Fruit fly (Drosophila melanogaster) whole organism, embryonic: Measurements from ENCODE around the gene Arpc3A.

Source experiments
- Asciz ChIP-seq: fragments of 200-800 bp; sonication (Bioruptor generic); optimal IDR thresholded peaks from 2 replicates; lab custom pipeline; 2017; ENCODE audit warnings: missing biosample characterization, mild to moderate bottlenecking, missing genetic modification characterization, missing genetic modification reagents
- CG12155 ChIP-seq: fragments of 200-800 bp; sonication (Bioruptor generic); optimal IDR thresholded peaks from 3 replicates; lab custom pipeline; 2016; ENCODE audit warnings: missing biosample characterization, missing genetic modification characterization
- CG12299 ChIP-seq: fragments of 200-800 bp; sonication (Bioruptor generic); optimal IDR thresholded peaks from 2 replicates; lab custom pipeline; 2018; ENCODE audit warnings: missing biosample characterization, mild to moderate bottlenecking, missing genetic modification characterization
- CG13424 ChIP-seq: fragments of 200-800 bp; sonication (Bioruptor generic); optimal IDR thresholded peaks from 2 replicates; lab custom pipeline; 2019; ENCODE audit warnings: missing biosample characterization, mild to moderate bottlenecking, missing genetic modification characterization, moderate library complexity
- CG13775 ChIP-seq: fragments of 200-800 bp; sonication (Bioruptor generic); optimal IDR thresholded peaks from 3 replicates; lab custom pipeline; 2017; ENCODE audit warnings: missing biosample characterization, mild to moderate bottlenecking, missing genetic modification characterization
- CG14050 ChIP-seq: fragments of 200-800 bp; sonication (Bioruptor generic); IDR thresholded peaks from 3 replicates; pipeline ENCODE4 v1.3.6; 2022; ENCODE audit warnings: missing biosample characterization, missing genetic modification characterization
- CG1603 ChIP-seq: fragments of 200-800 bp; sonication (Bioruptor generic); optimal IDR thresholded peaks from 2 replicates; lab custom pipeline; 2019; ENCODE audit warnings: missing biosample characterization, mild to moderate bottlenecking, missing genetic modification characterization, moderate library complexity
- CG18476 ChIP-seq: fragments of 200-800 bp; sonication (Bioruptor generic); optimal IDR thresholded peaks from 2 replicates; lab custom pipeline; 2016; ENCODE audit warnings: missing biosample characterization, mild to moderate bottlenecking, missing genetic modification characterization
- CG18764 ChIP-seq: fragments of 200-800 bp; sonication (Bioruptor generic); optimal IDR thresholded peaks from 3 replicates; lab custom pipeline; 2016; ENCODE audit warnings: missing biosample characterization, missing genetic modification characterization
- CG30020 ChIP-seq: fragments of 200-800 bp; optimal IDR thresholded peaks from 2 replicates; lab custom pipeline; 2019; ENCODE audit warnings: missing biosample characterization, mild to moderate bottlenecking, missing genetic modification characterization, moderate library complexity
- CG30403 ChIP-seq: fragments of 200-800 bp; sonication (Bioruptor generic); optimal IDR thresholded peaks from 3 replicates; lab custom pipeline; 2016; ENCODE audit warnings: missing biosample characterization, missing genetic modification characterization
- CG32532 ChIP-seq: fragments of 200-800 bp; sonication (Bioruptor generic); IDR thresholded peaks from 2 replicates; pipeline ENCODE4 v1.3.6; 2022; ENCODE audit warnings: missing biosample characterization, missing genetic modification characterization
- CG3726 ChIP-seq: fragments of 200-800 bp; sonication (Bioruptor generic); IDR thresholded peaks from 3 replicates; pipeline ENCODE4, ENCODE4 v1.3.6; 2022; ENCODE audit warnings: missing biosample characterization, missing genetic modification characterization
- CG3847 ChIP-seq: fragments of 200-800 bp; sonication (Bioruptor generic); IDR thresholded peaks from 2 replicates; pipeline ENCODE4 v1.3.6; 2022; ENCODE audit warnings: missing biosample characterization, missing genetic modification characterization
- CG3995 ChIP-seq: fragments of 200-800 bp; sonication (Bioruptor generic); optimal IDR thresholded peaks from 3 replicates; lab custom pipeline; 2016; ENCODE audit warnings: missing biosample characterization, missing genetic modification characterization
- CG43689 ChIP-seq: fragments of 200-800 bp; sonication (Bioruptor generic); IDR thresholded peaks from 2 replicates; pipeline ENCODE4 v1.3.6; 2022; ENCODE audit warnings: missing biosample characterization, missing genetic modification characterization
- CG4820 ChIP-seq: fragments of 200-800 bp; sonication (Bioruptor generic); optimal IDR thresholded peaks from 3 replicates; lab custom pipeline; 2016; ENCODE audit warnings: missing biosample characterization, missing genetic modification characterization
- CG5245 ChIP-seq: fragments of 200-800 bp; sonication (Bioruptor generic); optimal IDR thresholded peaks from 3 replicates; lab custom pipeline; 2016; ENCODE audit warnings: missing biosample characterization, missing genetic modification characterization
- CG7928 ChIP-seq: fragments of 200-800 bp; sonication (Bioruptor generic); optimal IDR thresholded peaks from 2 replicates; lab custom pipeline; 2017; ENCODE audit warnings: missing biosample characterization, mild to moderate bottlenecking, missing genetic modification characterization
- CG8478 ChIP-seq: fragments of >200 bp; optimal IDR thresholded peaks from 2 replicates; lab custom pipeline; 2018
- CG9437 ChIP-seq: fragments of 200-800 bp; sonication (Bioruptor generic); optimal IDR thresholded peaks from 2 replicates; lab custom pipeline; 2018; ENCODE audit warnings: missing biosample characterization, mild to moderate bottlenecking, missing genetic modification characterization
- CG9727 ChIP-seq: fragments of 200-800 bp; sonication (Bioruptor generic); optimal IDR thresholded peaks from 3 replicates; lab custom pipeline; 2017; ENCODE audit warnings: missing biosample characterization, mild to moderate bottlenecking, missing genetic modification characterization
- Chrac-16 ChIP-seq: fragments of 200-800 bp; sonication (Bioruptor generic); optimal IDR thresholded peaks from 3 replicates; lab custom pipeline; 2016; ENCODE audit warnings: missing biosample characterization, missing genetic modification characterization
- Dip2 ChIP-seq: fragments of 200-800 bp; sonication (Bioruptor generic); IDR thresholded peaks from 2 replicates; pipeline ENCODE4 v1.3.6; 2022; ENCODE audit warnings: missing biosample characterization, missing genetic modification characterization
- Dip3 ChIP-seq: fragments of 200-800 bp; sonication (Bioruptor generic); optimal IDR thresholded peaks from 3 replicates; lab custom pipeline; 2016; ENCODE audit warnings: missing biosample characterization, missing genetic modification characterization
- Dref ChIP-seq: fragments of 200-800 bp; sonication (Bioruptor generic); IDR thresholded peaks from 2 replicates; pipeline ENCODE4 v1.3.6; 2022; ENCODE audit warnings: missing biosample characterization, missing genetic modification characterization
- Ets97D ChIP-seq: fragments of 200-800 bp; sonication (Bioruptor generic); optimal IDR thresholded peaks from 3 replicates; lab custom pipeline; 2016; ENCODE audit warnings: missing biosample characterization, missing genetic modification characterization
- Gug ChIP-seq: fragments of 200-800 bp; sonication (Bioruptor generic); IDR thresholded peaks from 4 replicates; pipeline ENCODE4 v1.3.6; 2022; ENCODE audit warnings: missing biosample characterization, missing genetic modification characterization
- Hr3 ChIP-seq: fragments of 200-800 bp; sonication (Bioruptor generic); optimal IDR thresholded peaks from 3 replicates; lab custom pipeline; 2016; ENCODE audit warnings: missing biosample characterization, missing genetic modification characterization
- NK7.1 ChIP-seq: fragments of 200-800 bp; sonication (Bioruptor generic); optimal IDR thresholded peaks from 3 replicates; lab custom pipeline; 2016; ENCODE audit warnings: missing biosample characterization, missing genetic modification characterization
- NfI ChIP-seq: fragments of 200-800 bp; sonication (Bioruptor generic); optimal IDR thresholded peaks from 3 replicates; lab custom pipeline; 2018; ENCODE audit warnings: missing biosample characterization, mild to moderate bottlenecking, missing genetic modification characterization, moderate library complexity
- Rfx ChIP-seq: fragments of 200-800 bp; sonication (Bioruptor generic); IDR thresholded peaks from 2 replicates; pipeline ENCODE4 v1.3.6; 2022; ENCODE audit warnings: missing biosample characterization, missing genetic modification characterization
- ab ChIP-seq: fragments of 200-800 bp; sonication (Bioruptor generic); optimal IDR thresholded peaks from 2 replicates; lab custom pipeline; 2016; ENCODE audit warnings: missing biosample characterization, missing genetic modification characterization
- bab2 ChIP-seq: fragments of 200-800 bp; sonication (Bioruptor generic); optimal IDR thresholded peaks from 2 replicates; lab custom pipeline; 2016; ENCODE audit warnings: missing biosample characterization, missing genetic modification characterization
- caup ChIP-seq: fragments of 200-800 bp; sonication (Bioruptor generic); optimal IDR thresholded peaks from 3 replicates; lab custom pipeline; 2017; ENCODE audit warnings: missing biosample characterization, mild to moderate bottlenecking, missing genetic modification characterization, moderate library complexity; ENCODE audit not compliant: severe bottlenecking
- dimm ChIP-seq: fragments of 200-800 bp; sonication (Bioruptor generic); IDR thresholded peaks from 2 replicates; pipeline ENCODE4 v1.3.6; 2022; ENCODE audit warnings: missing biosample characterization, missing genetic modification characterization
- ems ChIP-seq: fragments of 200-800 bp; sonication (Bioruptor generic); optimal IDR thresholded peaks from 3 replicates; lab custom pipeline; 2016; ENCODE audit warnings: missing biosample characterization, missing genetic modification characterization
- fd102C ChIP-seq: fragments of 200-800 bp; sonication (Bioruptor generic); optimal IDR thresholded peaks from 2 replicates; lab custom pipeline; 2018; ENCODE audit warnings: missing biosample characterization, mild to moderate bottlenecking, missing genetic modification characterization, moderate library complexity
- ken ChIP-seq: fragments of 200-800 bp; sonication (Bioruptor generic); IDR thresholded peaks from 3 replicates; pipeline ENCODE4 v1.3.6; 2022; ENCODE audit warnings: missing biosample characterization, missing genetic modification characterization
- maf-S ChIP-seq: fragments of 200-800 bp; sonication (Bioruptor generic); optimal IDR thresholded peaks from 2 replicates; lab custom pipeline; 2016; ENCODE audit warnings: missing biosample characterization, missing genetic modification characterization
- mam ChIP-seq: fragments of 200-800 bp; sonication (Bioruptor generic); optimal IDR thresholded peaks from 3 replicates; lab custom pipeline; 2016; ENCODE audit warnings: missing biosample characterization, missing genetic modification characterization
- nom ChIP-seq: fragments of 200-800 bp; sonication (Bioruptor generic); optimal IDR thresholded peaks from 2 replicates; lab custom pipeline; 2017; ENCODE audit warnings: missing biosample characterization, missing genetic modification characterization, mild to moderate bottlenecking, moderate library complexity, missing genetic modification reagents
- odd ChIP-seq: fragments of 200-800 bp; sonication (Bioruptor generic); optimal IDR thresholded peaks from 2 replicates; lab custom pipeline; 2017; ENCODE audit warnings: missing biosample characterization, mild to moderate bottlenecking, missing genetic modification characterization
- org-1 ChIP-seq: fragments of 200-800 bp; sonication (Bioruptor generic); optimal IDR thresholded peaks from 2 replicates; lab custom pipeline; 2017; ENCODE audit warnings: missing biosample characterization, missing genetic modification characterization
- prd ChIP-seq, 3 experiments: fragments of >200 bp in 2 of 3; fragments of 200-800 bp in 1 of 3; sonication (Bioruptor generic) in 1 of 3; optimal IDR thresholded peaks in 2 of 3; IDR thresholded peaks in 1 of 3; 2 replicates in 2 of 3; 3 replicates in 1 of 3; pipeline versions ENCODE4 v1.3.6 to Lab custom; 2017 to 2022; ENCODE audit warnings: missing biosample characterization in 1 of 3, missing genetic modification characterization in 1 of 3
- sc ChIP-seq, 3 experiments: fragments of >200 bp in 2 of 3; fragments of 200-800 bp in 1 of 3; sonication (Bioruptor generic) in 1 of 3; optimal IDR thresholded peaks; 2 replicates in 2 of 3; 3 replicates in 1 of 3; lab custom pipeline; 2017; ENCODE audit warnings: mild to moderate bottlenecking in 1 of 3, missing biosample characterization in 1 of 3, missing genetic modification characterization in 1 of 3, missing genetic modification reagents in 1 of 3
- scrt ChIP-seq: fragments of 200-800 bp; sonication (Bioruptor generic); optimal IDR thresholded peaks from 2 replicates; lab custom pipeline; 2018; ENCODE audit warnings: missing biosample characterization, mild to moderate bottlenecking, missing genetic modification characterization, moderate library complexity
- tap ChIP-seq: fragments of 200-800 bp; optimal IDR thresholded peaks from 3 replicates; lab custom pipeline; 2019; ENCODE audit warnings: missing biosample characterization, mild to moderate bottlenecking, missing genetic modification characterization, moderate library complexity
- tup ChIP-seq: fragments of 200-800 bp; sonication (Bioruptor generic); optimal IDR thresholded peaks from 2 replicates; lab custom pipeline; 2016; ENCODE audit warnings: missing biosample characterization, mild to moderate bottlenecking, missing genetic modification characterization, moderate library complexity
- unpg ChIP-seq: fragments of 200-800 bp; sonication (Bioruptor generic); optimal IDR thresholded peaks from 3 replicates; lab custom pipeline; 2018; ENCODE audit warnings: missing biosample characterization, mild to moderate bottlenecking, missing genetic modification characterization, moderate library complexity
- zfh2 ChIP-seq: fragments of 200-800 bp; sonication (Bioruptor generic); optimal IDR thresholded peaks from 2 replicates; lab custom pipeline; 2016; ENCODE audit warnings: missing biosample characterization, missing genetic modification characterization

Gene Arpc3A

dm6 chr3R:15793372-15793802 is 41.1 kb upstream of the Arpc3A start, which contains the start of gene nsl1 (continued):
- TF ChIP-seq CG32532 (GFP tag; lab: Robert Waterston, UW) (peak; percentile 56), ken (no peak), CG12299 (tag; lab: Kevin White, UChicago) (peak; percentile 19), dimm (no peak), Ets97D (GFP tag; lab: Kevin White, UChicago) (peak; percentile 66), CG9437 (peak; percentile 64), CG13775 (GFP tag; lab: Kevin White, UChicago) (peak; percentile 33), CG8478 (lab: Kevin White, UChicago) (peak; percentile 89), nom (GFP tag; lab: Kevin White, UChicago) (peak; percentile 88), prd (optimal IDR thresholded peaks at IDR 0.05; lab: Kevin White, UChicago) (no peak), prd (GFP tag; IDR thresholded peaks at IDR 0.05; lab: Robert Waterston, UW) (peak; percentile 73), CG3995 (peak; percentile 65), CG30403 (peak; percentile 43), CG7928 (peak; percentile 91), CG43689 (GFP tag; lab: Robert Waterston, UW) (no peak), odd (GFP tag; lab: Kevin White, UChicago) (no peak), mam (GFP tag; lab: Kevin White, UChicago) (peak; percentile 30), CG3726 (GFP tag; lab: Robert Waterston, UW) (no peak), ab (GFP tag; lab: Kevin White, UChicago) (peak; percentile 6), CG12155 (GFP tag; lab: Kevin White, UChicago) (peak; percentile 97), CG3847 (peak; percentile 62), CG18476 (GFP tag; lab: Kevin White, UChicago) (peak; percentile 38), Asciz (no peak), NK7.1 (GFP tag; lab: Kevin White, UChicago) (no peak), fd102C (GFP tag; lab: Kevin White, UChicago) (peak; percentile 22), Hr3 (GFP tag; lab: Kevin White, UChicago) (peak; percentile 20), Gug (peak; percentile 27; the same call in 1 of the 4 replicates), maf-S (GFP tag; lab: Kevin White, UChicago) (no peak), Dip3 (no peak), CG9727 (GFP tag; lab: Kevin White, UChicago) (peak; percentile 59), CG1603 (peak; percentile 58), tup (GFP tag; lab: Kevin White, UChicago) (peak; percentile 54), scrt (GFP tag; lab: Kevin White, UChicago) (no peak), Dip2 (GFP tag; lab: Robert Waterston, UW) (no peak), Rfx (GFP tag; lab: Robert Waterston, UW) (peak; percentile 56; the same call in 1 of the 2 replicates), Dref (peak; percentile 84), CG18764 (GFP tag; lab: Kevin White, UChicago) (peak; percentile 23), CG30020 (tag; lab: Kevin White, UChicago) (peak; percentile 69), CG13424 (tag; lab: Kevin White, UChicago) (peak; percentile 2), org-1 (no peak), CG14050 (0 out of 3 replicates have a peak, but pooled peaks have one; percentile 14), bab2 (GFP tag; lab: Kevin White, UChicago) (peak; percentile 48), Chrac-16 (GFP tag; lab: Kevin White, UChicago) (peak; percentile 44), zfh2 (peak; percentile 42), CG5245 (GFP tag; lab: Kevin White, UChicago) (no peak), CG4820 (GFP tag; lab: Kevin White, UChicago) (peak; percentile 14), NfI (GFP tag; lab: Kevin White, UChicago) (peak; percentile 42), tap (peak; percentile 8), unpg (no peak), ems (GFP tag; lab: Kevin White, UChicago) (peak; percentile 20), caup (GFP tag; lab: Kevin White, UChicago) (peak; percentile 63), sc (optimal IDR thresholded peaks at IDR 0.05; lab: Kevin White, UChicago) (no peak), sc (GFP tag; optimal IDR thresholded peaks at IDR 0.05; lab: Kevin White, UChicago) (no peak)
